Worm (Caenorhabditis elegans): ENCODE data around the gene nrfl-1.

DNA sequence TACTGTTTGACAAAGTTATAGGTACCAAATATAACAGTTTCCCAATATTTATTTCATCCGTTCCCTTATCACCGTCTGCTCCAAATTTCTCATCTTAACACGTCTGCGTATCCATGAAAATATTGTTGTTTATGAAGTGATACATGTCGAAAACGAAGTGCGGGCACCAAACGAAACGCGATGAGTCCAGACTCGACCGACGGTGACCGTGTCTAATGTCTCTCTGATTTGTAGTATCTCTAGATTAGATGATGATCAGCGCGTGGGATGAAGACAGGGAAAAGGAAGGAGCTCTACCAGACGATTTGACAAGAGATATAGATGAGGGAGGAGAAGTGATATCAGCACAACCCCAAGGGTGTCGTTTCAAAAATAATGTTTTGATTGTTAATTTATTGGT, 38.7 kb upstream of the nrfl-1 start:
- no peak for TF ChIP-seq pqm-1 (tag; optimal IDR thresholded peaks at IDR 0.05)
- peak; percentile 73 for TF ChIP-seq unc-130 (tag; optimal IDR thresholded peaks at IDR 0.05)
- TF ChIP-seq nhr-12 (tag; optimal IDR thresholded peaks at IDR 0.05), result no peak
- no peak for TF ChIP-seq fkh-10 (GFP tag; optimal IDR thresholded peaks at IDR 0.05)
- no peak for TF ChIP-seq egl-27 (tag; optimal IDR thresholded peaks at IDR 0.05)
- no peak for TF ChIP-seq snpc-4 (tag; optimal IDR thresholded peaks at IDR 0.05)
- no peak for TF ChIP-seq sptf-1 (tag; optimal IDR thresholded peaks at IDR 0.05)
- no peak for TF ChIP-seq tbx-2 (tag; optimal IDR thresholded peaks at IDR 0.05)
- TF ChIP-seq rnt-1 (tag; optimal IDR thresholded peaks at IDR 0.05), result peak; percentile 72
